Fruit fly (Drosophila melanogaster): Measurements from ENCODE around the gene MICAL-like.

DNA sequence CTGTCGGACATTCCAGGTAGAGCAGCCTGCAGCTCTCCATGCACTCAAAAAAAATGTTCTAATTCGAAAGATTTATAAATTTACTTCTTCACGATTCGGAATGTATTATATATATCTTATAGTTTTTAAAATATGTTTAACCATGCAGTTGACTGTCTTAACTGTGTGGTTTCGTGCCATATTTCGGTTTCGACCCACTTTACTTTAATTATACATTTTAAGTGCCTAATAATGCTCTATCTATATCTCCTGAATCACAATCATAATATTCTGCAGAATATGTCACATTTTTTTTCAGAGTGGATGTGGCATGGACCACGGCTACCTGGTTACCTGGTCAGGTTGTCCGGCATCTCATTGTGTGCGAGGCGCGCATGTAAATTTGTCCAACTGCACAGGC lies 34.5 kb upstream of the MICAL-like start:
- TF ChIP-seq usp (GFP tag; optimal IDR thresholded peaks at IDR 0.05) (no peak), CG8478 (optimal IDR thresholded peaks at IDR 0.05) (no peak), pan (optimal IDR thresholded peaks at IDR 0.05) (no peak), EcR (GFP tag; optimal IDR thresholded peaks at IDR 0.05) (no peak), psq (optimal IDR thresholded peaks at IDR 0.05) (no peak)

Measured in whole organism.